Worm (Caenorhabditis elegans) whole organism, L4 larva: ENCODE results near the gene D1025.10.

Source experiments
- D1046.2 ChIP-seq: fragments of 200-800 bp; sonication (Bioruptor generic); IDR thresholded peaks from 2 replicates; pipeline ENCODE4 v1.3.6; 2022; ENCODE audit warnings: missing genetic modification characterization, missing compliant biosample characterization
- F10B5.3 ChIP-seq: sonication (generic microtip); optimal IDR thresholded peaks from 2 replicates; lab custom pipeline; 2016; ENCODE audit warnings: mild to moderate bottlenecking, missing genetic modification characterization, missing compliant biosample characterization
- R02D3.7 ChIP-seq: fragments of 150-350 bp; sonication (generic microtip); optimal IDR thresholded peaks from 3 replicates; lab custom pipeline; 2014; ENCODE audit warnings: missing biosample characterization, missing genetic modification characterization
- ZK337.2 ChIP-seq: fragments of 200-800 bp; sonication (Bioruptor generic); IDR thresholded peaks from 2 replicates; pipeline ENCODE4 v1.3.6; 2022; ENCODE audit warnings: missing genetic modification reagents, missing genetic modification characterization, missing compliant biosample characterization
- ZK546.5 ChIP-seq, 2 experiments: sonication (generic microtip); optimal IDR thresholded peaks; 2 replicates each; lab custom pipeline; 2017; ENCODE audit warnings: missing biosample characterization in 2 of 2, missing genetic modification characterization in 2 of 2
- aha-1 ChIP-seq: fragments of 150-350 bp; peaks from one replicate; lab custom pipeline; 2014; ENCODE audit warnings: missing biosample characterization, missing genetic modification characterization
- aly-2 ChIP-seq: sonication (generic microtip); optimal IDR thresholded peaks from 2 replicates; lab custom pipeline; 2018; ENCODE audit warnings: missing biosample characterization, missing genetic modification characterization
- ama-1 ChIP-seq: fragments of 150-350 bp; optimal IDR thresholded peaks from 2 replicates; lab custom pipeline; 2014; ENCODE audit warnings: inconsistent platforms, mixed read lengths
- ceh-32 ChIP-seq: sonication (generic microtip); optimal IDR thresholded peaks from 2 replicates; lab custom pipeline; 2016; ENCODE audit warnings: mild to moderate bottlenecking, missing genetic modification characterization, missing compliant biosample characterization; ENCODE audit not compliant: poor library complexity
- ces-1 ChIP-seq: fragments of 150-350 bp; sonication (generic microtip); optimal IDR thresholded peaks from 4 replicates; lab custom pipeline; 2014; ENCODE audit warnings: missing biosample characterization, missing genetic modification reagents, missing genetic modification characterization
- ctbp-1 ChIP-seq: fragments of 200-800 bp; sonication (Bioruptor generic); IDR thresholded peaks from 2 replicates; pipeline ENCODE4 v1.3.6; 2022; ENCODE audit warnings: missing genetic modification reagents, missing genetic modification characterization, missing compliant biosample characterization
- daf-12 ChIP-seq: fragments of 150-350 bp; optimal IDR thresholded peaks from 2 replicates; lab custom pipeline; 2014; ENCODE audit warnings: missing biosample characterization, missing genetic modification reagents, missing genetic modification characterization
- daf-16 ChIP-seq, 3 experiments: sonication (generic microtip); optimal IDR thresholded peaks; 2 replicates each; lab custom pipeline; 2016 to 2017; ENCODE audit warnings: missing genetic modification characterization in 3 of 3, missing genetic modification reagents in 3 of 3, mild to moderate bottlenecking in 2 of 3, missing compliant biosample characterization in 2 of 3, missing biosample characterization in 1 of 3, moderate library complexity in 1 of 3
- daf-19 ChIP-seq: fragments of 200-800 bp; sonication (Bioruptor generic); conservative IDR thresholded peaks from 2 replicates; pipeline ENCODE4 v1.3.6; 2022; ENCODE audit warnings: missing genetic modification characterization, missing compliant biosample characterization
- dmd-9 ChIP-seq: fragments of 200-800 bp; sonication (Bioruptor generic); IDR thresholded peaks from 2 replicates; pipeline ENCODE4 v1.3.6; 2022; ENCODE audit warnings: missing genetic modification reagents, missing genetic modification characterization, missing compliant biosample characterization
- duxl-1 ChIP-seq: sonication (generic microtip); optimal IDR thresholded peaks from 2 replicates; lab custom pipeline; 2016; ENCODE audit warnings: mild to moderate bottlenecking, missing genetic modification characterization, moderate library complexity, missing compliant biosample characterization; ENCODE audit not compliant: poor library complexity
- dve-1 ChIP-seq: sonication (generic microtip); optimal IDR thresholded peaks from 2 replicates; lab custom pipeline; 2017; ENCODE audit warnings: antibody characterized with exemption, mild to moderate bottlenecking, missing genetic modification characterization, missing compliant biosample characterization; ENCODE audit not compliant: insufficient read depth
- egl-27 ChIP-seq: sonication (generic microtip); optimal IDR thresholded peaks from 3 replicates; lab custom pipeline; 2017; ENCODE audit warnings: missing biosample characterization, missing genetic modification reagents, missing genetic modification characterization
- egl-43 ChIP-seq: fragments of 200-800 bp; sonication (Bioruptor generic); IDR thresholded peaks from 2 replicates; pipeline ENCODE4 v1.3.6; 2022; ENCODE audit warnings: missing genetic modification reagents, missing genetic modification characterization, missing compliant biosample characterization
- fkh-10 ChIP-seq: fragments of 150-350 bp; optimal IDR thresholded peaks from 2 replicates; lab custom pipeline; 2014; ENCODE audit warnings: missing biosample characterization, missing genetic modification reagents, missing genetic modification characterization
- hif-1 ChIP-seq, 2 experiments: sonication (generic microtip); optimal IDR thresholded peaks; 2 replicates each; lab custom pipeline; 2016 to 2017; ENCODE audit warnings: missing compliant biosample characterization in 2 of 2, missing genetic modification characterization in 2 of 2, missing genetic modification reagents in 2 of 2, missing genotype in 2 of 2, mild to moderate bottlenecking in 1 of 2
- hlh-11 ChIP-seq: fragments of 200-800 bp; sonication (Bioruptor generic); optimal IDR thresholded peaks from 2 replicates; lab custom pipeline; 2018; ENCODE audit warnings: mild to moderate bottlenecking, missing genetic modification characterization, missing compliant biosample characterization
- lin-1 ChIP-seq: fragments of 200-800 bp; sonication (Bioruptor generic); IDR thresholded peaks from 2 replicates; pipeline ENCODE4 v1.3.6; 2022; ENCODE audit warnings: missing genetic modification reagents, missing genetic modification characterization, missing compliant biosample characterization
- lin-13 ChIP-seq: fragments of 150-350 bp; optimal IDR thresholded peaks from 2 replicates; lab custom pipeline; 2014; ENCODE audit warnings: missing biosample characterization, missing genetic modification reagents, missing genetic modification characterization
- lin-29 ChIP-seq: fragments of 200-800 bp; sonication (Bioruptor generic); IDR thresholded peaks from 2 replicates; pipeline ENCODE4 v1.3.6; 2022; ENCODE audit warnings: missing genetic modification reagents, missing genetic modification characterization, missing compliant biosample characterization
- lin-39 ChIP-seq: fragments of 150-350 bp; optimal IDR thresholded peaks from 2 replicates; lab custom pipeline; 2014; ENCODE audit warnings: missing biosample characterization, missing genetic modification reagents, missing genetic modification characterization
- lir-3 ChIP-seq: sonication (generic microtip); optimal IDR thresholded peaks from 2 replicates; lab custom pipeline; 2016; ENCODE audit warnings: mild to moderate bottlenecking, missing genetic modification characterization, missing compliant biosample characterization
- madf-5 ChIP-seq, 2 experiments: fragments of 200-800 bp; sonication (Bioruptor generic); IDR thresholded peaks; 2 replicates each; pipeline ENCODE4 v1.3.6; 2022; ENCODE audit warnings: missing compliant biosample characterization in 2 of 2, missing genetic modification characterization in 2 of 2
- madf-9 ChIP-seq: fragments of 200-800 bp; sonication (Bioruptor generic); conservative IDR thresholded peaks from 2 replicates; pipeline ENCODE4 v1.3.6; 2022; ENCODE audit warnings: missing genetic modification reagents, missing genetic modification characterization, missing compliant biosample characterization
- mdt-29 ChIP-seq: fragments of 200-800 bp; sonication (Bioruptor generic); IDR thresholded peaks from 2 replicates; pipeline ENCODE4 v1.3.6; 2022; ENCODE audit warnings: missing genetic modification reagents, missing genetic modification characterization, missing compliant biosample characterization
- mep-1 ChIP-seq: fragments of 150-350 bp; sonication (generic microtip); optimal IDR thresholded peaks from 3 replicates; lab custom pipeline; 2014; ENCODE audit warnings: missing biosample characterization, missing genetic modification characterization
- mes-2 ChIP-seq: sonication (generic microtip); optimal IDR thresholded peaks from 2 replicates; lab custom pipeline; 2016; ENCODE audit warnings: missing genotype, mild to moderate bottlenecking, missing genetic modification characterization, missing compliant biosample characterization; ENCODE audit not compliant: poor library complexity, severe bottlenecking
- mxl-2 ChIP-seq: fragments of 200-800 bp; sonication (Bioruptor generic); conservative IDR thresholded peaks from 2 replicates; pipeline ENCODE4 v1.3.6; 2022; ENCODE audit warnings: missing genetic modification reagents, missing genetic modification characterization, missing compliant biosample characterization
- nhr-102 ChIP-seq: sonication (generic microtip); optimal IDR thresholded peaks from 2 replicates; lab custom pipeline; 2016; ENCODE audit warnings: mild to moderate bottlenecking, missing genetic modification characterization, moderate library complexity, missing compliant biosample characterization
- nhr-111 ChIP-seq: fragments of 200-800 bp; sonication (Bioruptor generic); optimal IDR thresholded peaks from 2 replicates; lab custom pipeline; 2018; ENCODE audit warnings: mild to moderate bottlenecking, missing genetic modification characterization, missing compliant biosample characterization
- nhr-237 ChIP-seq: sonication (generic microtip); optimal IDR thresholded peaks from 2 replicates; lab custom pipeline; 2017; ENCODE audit warnings: missing biosample characterization, missing genetic modification characterization
- nhr-76 ChIP-seq: fragments of 150-350 bp; optimal IDR thresholded peaks from 2 replicates; lab custom pipeline; 2014; ENCODE audit warnings: missing biosample characterization, missing genetic modification characterization
- nhr-77 ChIP-seq: fragments of 150-350 bp; optimal IDR thresholded peaks from 2 replicates; lab custom pipeline; 2014; ENCODE audit warnings: missing biosample characterization, missing genetic modification characterization
- pha-4 ChIP-seq, 2 experiments: fragments of 150-350 bp in 1 of 2; fragments of 200-800 bp in 1 of 2; sonication (Bioruptor generic) in 1 of 2; IDR thresholded peaks in 1 of 2; optimal IDR thresholded peaks in 1 of 2; 2 replicates each; pipeline versions ENCODE4 v1.3.6 to Lab custom; 2014 to 2022; ENCODE audit warnings: missing genetic modification characterization in 2 of 2, missing genetic modification reagents in 2 of 2, missing biosample characterization in 1 of 2, missing compliant biosample characterization in 1 of 2
- php-3 ChIP-seq: fragments of 200-800 bp; sonication (Bioruptor generic); IDR thresholded peaks from 2 replicates; pipeline ENCODE4 v1.3.6; 2022; ENCODE audit warnings: missing genetic modification reagents, missing genetic modification characterization, missing compliant biosample characterization
- rbr-2 ChIP-seq: sonication (generic microtip); optimal IDR thresholded peaks from 2 replicates; lab custom pipeline; 2016; ENCODE audit warnings: missing genotype, missing genetic modification characterization, missing compliant biosample characterization
- saeg-2 ChIP-seq: fragments of 200-800 bp; sonication (Bioruptor generic); IDR thresholded peaks from 2 replicates; pipeline ENCODE4 v1.3.6; 2022; ENCODE audit warnings: missing genetic modification reagents, missing genetic modification characterization, missing compliant biosample characterization
- set-16 ChIP-seq: fragments of 200-800 bp; sonication (Bioruptor generic); IDR thresholded peaks from 2 replicates; pipeline ENCODE4 v1.3.6; 2022; ENCODE audit warnings: missing genetic modification reagents, missing genetic modification characterization, missing compliant biosample characterization
- snpc-1.2 ChIP-seq: fragments of 200-800 bp; sonication (Bioruptor generic); IDR thresholded peaks from 2 replicates; pipeline ENCODE4 v1.3.6; 2022; ENCODE audit warnings: missing genetic modification reagents, missing genetic modification characterization, missing compliant biosample characterization
- tag-97 ChIP-seq: fragments of 200-800 bp; sonication (Bioruptor generic); IDR thresholded peaks from 2 replicates; pipeline ENCODE4 v1.3.6; 2022; ENCODE audit warnings: missing genetic modification characterization, missing compliant biosample characterization
- unc-130 ChIP-seq: sonication (generic microtip); optimal IDR thresholded peaks from 2 replicates; lab custom pipeline; 2016; ENCODE audit warnings: missing genetic modification reagents, missing genetic modification characterization, missing compliant biosample characterization
- zip-11 ChIP-seq: fragments of 200-800 bp; sonication (Bioruptor generic); IDR thresholded peaks from 2 replicates; pipeline ENCODE4 v1.3.6; 2022; ENCODE audit warnings: missing genetic modification characterization, missing compliant biosample characterization

Gene D1025.10

ce11 chrX:14560297-14560680 lies 43.6 kb downstream of the D1025.10 start (continued):
- peak; percentile 37 for TF ChIP-seq duxl-1 (tag; lab: Kevin White, UChicago)
- peak; percentile 59 for TF ChIP-seq lin-13 (GFP tag; lab: Kevin White, UChicago)
- no peak for TF ChIP-seq lin-39 (tag; lab: Kevin White, UChicago)
- TF ChIP-seq hif-1 (tag; optimal IDR thresholded peaks at IDR 0.05; lab: Kevin White, UChicago): peak; percentile 34 to 92
- no peak for TF ChIP-seq madf-5 (GFP tag; IDR thresholded peaks at IDR 0.05; lab: Robert Waterston, UW)
- TF ChIP-seq snpc-1.2 (GFP tag; lab: Robert Waterston, UW): no peak
- peak; percentile 43; the same call in 1 of the 2 replicates for TF ChIP-seq dmd-9 (GFP tag; lab: Robert Waterston, UW)
- no peak for TF ChIP-seq F10B5.3 (tag; lab: Kevin White, UChicago)
- peak; percentile 14 for TF ChIP-seq fkh-10 (GFP tag; lab: Kevin White, UChicago)
- TF ChIP-seq aly-2 (tag; lab: Kevin White, UChicago): no peak
- peak; percentile 49; the same call in 1 of the 2 replicates for TF ChIP-seq set-16 (GFP tag; lab: Robert Waterston, UW)
- TF ChIP-seq egl-43 (GFP tag; lab: Robert Waterston, UW): peak; percentile 64
- TF ChIP-seq mes-2 (tag; lab: Kevin White, UChicago): peak; percentile 65
- peak; percentile 89 for TF ChIP-seq nhr-102 (tag; lab: Kevin White, UChicago)
- TF ChIP-seq nhr-76: peak; percentile 74
- TF ChIP-seq dve-1: peak; percentile 98
- TF ChIP-seq tag-97: no peak
- peak; percentile 90 for TF ChIP-seq nhr-77 (tag; lab: Kevin White, UChicago)
- TF ChIP-seq unc-130 (GFP tag; lab: Kevin White, UChicago): no peak
- peak; percentile 47 for TF ChIP-seq madf-9 (GFP tag; lab: Robert Waterston, UW)
- no peak for TF ChIP-seq lin-29 (GFP tag; lab: Robert Waterston, UW)
- no peak for TF ChIP-seq R02D3.7 (tag; lab: Kevin White, UChicago)
- no peak for TF ChIP-seq ZK546.5 (tag; optimal IDR thresholded peaks at IDR 0.05; lab: Kevin White, UChicago)
- TF ChIP-seq lir-3 (tag; lab: Kevin White, UChicago): no peak
- no peak for TF ChIP-seq zip-11 (GFP tag; lab: Robert Waterston, UW)
- no peak for TF ChIP-seq mdt-29
- TF ChIP-seq mxl-2 (GFP tag; lab: Robert Waterston, UW): no peak
- TF ChIP-seq nhr-237 (tag; lab: Kevin White, UChicago): peak; percentile 72
- no peak for TF ChIP-seq ceh-32 (tag; lab: Kevin White, UChicago)
- peak; percentile 92 for TF ChIP-seq lin-1 (GFP tag; lab: Robert Waterston, UW)

DNA sequence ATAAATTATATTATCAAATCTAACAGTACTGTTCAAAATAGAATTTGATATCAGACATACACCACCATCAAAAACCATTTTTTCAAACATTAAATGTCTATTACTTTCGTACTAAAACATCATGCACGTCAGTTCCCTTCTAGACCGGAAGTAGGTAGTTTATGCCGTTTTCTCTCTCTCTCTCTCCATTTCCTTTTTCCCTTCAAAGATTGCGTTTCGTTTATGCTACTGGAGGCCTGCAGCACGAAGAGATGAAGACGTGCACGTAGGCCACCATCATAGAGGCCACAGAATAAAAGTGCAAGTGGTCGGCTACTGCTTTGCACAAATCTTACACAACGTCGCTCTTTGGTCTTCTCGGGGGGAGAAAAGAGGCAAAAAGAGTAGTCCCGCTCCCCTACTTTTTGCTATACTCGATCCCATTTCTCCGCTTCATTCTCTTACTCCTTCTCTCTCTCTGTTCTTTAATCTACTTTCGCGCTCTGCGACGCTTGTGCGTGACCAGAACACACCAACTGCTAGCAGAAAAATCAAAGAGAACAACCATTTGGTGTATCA lies 44.8 kb downstream of the D1025.10 start:
- no peak for TF ChIP-seq nhr-111 (GFP tag; lab: Kevin White, UChicago)
- TF ChIP-seq lin-1 (GFP tag; lab: Robert Waterston, UW): peak; percentile 9; the same call in 1 of the 2 replicates
- TF ChIP-seq php-3 (GFP tag; lab: Robert Waterston, UW): peak; percentile 82
- TF ChIP-seq egl-27 (tag; lab: Kevin White, UChicago): no peak
- peak; percentile 94 for TF ChIP-seq aha-1 (tag; lab: Kevin White, UChicago)
- no peak for TF ChIP-seq ZK337.2 (GFP tag; lab: Robert Waterston, UW)
- TF ChIP-seq mep-1: peak; percentile 72
- TF ChIP-seq ctbp-1 (GFP tag; lab: Robert Waterston, UW): peak; percentile 86
- no peak for TF ChIP-seq daf-16 (GFP tag; optimal IDR thresholded peaks at IDR 0.05; lab: Kevin White, UChicago)
- TF ChIP-seq daf-16 (tag; optimal IDR thresholded peaks at IDR 0.05; lab: Kevin White, UChicago): peak; percentile 53
- no peak for TF ChIP-seq unc-130 (GFP tag; lab: Kevin White, UChicago)
- no peak for TF ChIP-seq dmd-9 (GFP tag; lab: Robert Waterston, UW)
- peak; percentile 40 for TF ChIP-seq ama-1
- peak; percentile 42 for TF ChIP-seq ces-1 (GFP tag; lab: Kevin White, UChicago)
- peak; percentile 70 for TF ChIP-seq rbr-2 (tag; lab: Kevin White, UChicago)
- TF ChIP-seq D1046.2 (GFP tag; lab: Robert Waterston, UW): no peak
- TF ChIP-seq saeg-2: peak; percentile 86
- TF ChIP-seq daf-19: no peak
- TF ChIP-seq tag-97: no peak; the same call in 1 of the 2 replicates
- TF ChIP-seq hlh-11 (tag; lab: Kevin White, UChicago): peak; percentile 81
- TF ChIP-seq dve-1: no peak
- TF ChIP-seq pha-4 (GFP tag; IDR thresholded peaks at IDR 0.05; lab: Robert Waterston, UW): no peak
- peak; percentile 37 for TF ChIP-seq pha-4 (tag; optimal IDR thresholded peaks at IDR 0.05; lab: Kevin White, UChicago)
- TF ChIP-seq ceh-32 (tag; lab: Kevin White, UChicago): peak; percentile 24
- no peak for TF ChIP-seq daf-12 (tag; lab: Kevin White, UChicago)
